Worm (Caenorhabditis elegans) whole organism, young adult: ENCODE measurements around the gene perm-2.

ENCODE experiments used
- F10E7.11 ChIP-seq: sonication (generic microtip); optimal IDR thresholded peaks from 2 replicates; lab custom pipeline; 2017; ENCODE audit warnings: mild to moderate bottlenecking, missing genetic modification characterization, moderate library complexity, missing compliant biosample characterization
- F23B12.7 ChIP-seq: sonication (generic microtip); optimal IDR thresholded peaks from 2 replicates; lab custom pipeline; 2017; ENCODE audit warnings: missing genetic modification characterization, mild to moderate bottlenecking, missing compliant biosample characterization, antibody characterized with exemption, moderate library complexity; ENCODE audit not compliant: insufficient read depth
- F39B2.1 ChIP-seq: fragments of 200-800 bp; sonication (Bioruptor generic); IDR thresholded peaks from 2 replicates; pipeline ENCODE4 v1.3.6; 2022; ENCODE audit warnings: missing genetic modification reagents, missing genetic modification characterization, missing compliant biosample characterization
- F49E8.2 ChIP-seq: sonication (generic microtip); optimal IDR thresholded peaks from 3 replicates; lab custom pipeline; 2017; ENCODE audit warnings: missing genetic modification characterization, mild to moderate bottlenecking, missing compliant biosample characterization, antibody characterized with exemption, moderate library complexity; ENCODE audit not compliant: insufficient read depth
- F52B5.7 ChIP-seq: sonication (generic microtip); optimal IDR thresholded peaks from 2 replicates; lab custom pipeline; 2016; ENCODE audit warnings: mild to moderate bottlenecking, missing genetic modification characterization, missing compliant biosample characterization
- F55B11.4 ChIP-seq: sonication (generic microtip); optimal IDR thresholded peaks from 2 replicates; lab custom pipeline; 2016; ENCODE audit warnings: missing compliant biosample characterization, missing genetic modification characterization, borderline replicate concordance; ENCODE audit not compliant: insufficient read depth
- F57C9.4 ChIP-seq: sonication (generic microtip); optimal IDR thresholded peaks from 2 replicates; lab custom pipeline; 2017; ENCODE audit warnings: mild to moderate bottlenecking, missing genetic modification characterization, missing compliant biosample characterization
- K12H6.12 ChIP-seq: fragments of 200-800 bp; sonication (Bioruptor generic); optimal IDR thresholded peaks from 2 replicates; lab custom pipeline; 2018; ENCODE audit warnings: mild to moderate bottlenecking, missing genetic modification characterization, missing compliant biosample characterization
- T07F8.4 ChIP-seq: sonication (generic microtip); optimal IDR thresholded peaks from 2 replicates; lab custom pipeline; 2016; ENCODE audit warnings: mild to moderate bottlenecking, missing genetic modification characterization, moderate library complexity, missing compliant biosample characterization
- Y67H2A.10 ChIP-seq: fragments of 200-800 bp; sonication (Bioruptor generic); conservative IDR thresholded peaks from 2 replicates; pipeline ENCODE4 v1.3.6; 2022; ENCODE audit warnings: missing genetic modification reagents, missing genetic modification characterization, missing compliant biosample characterization
- athp-1 ChIP-seq: sonication (generic microtip); optimal IDR thresholded peaks from 2 replicates; lab custom pipeline; 2017; ENCODE audit warnings: mild to moderate bottlenecking, missing genetic modification characterization, missing compliant biosample characterization
- attf-3 ChIP-seq: fragments of 200-800 bp; sonication (Bioruptor generic); conservative IDR thresholded peaks from 2 replicates; pipeline ENCODE4 v1.3.6; 2022; ENCODE audit warnings: missing genetic modification reagents, missing genetic modification characterization, missing compliant biosample characterization
- bed-2 ChIP-seq: fragments of 200-800 bp; sonication (Bioruptor generic); IDR thresholded peaks from 2 replicates; pipeline ENCODE4 v1.3.6; 2022; ENCODE audit warnings: missing genetic modification reagents, missing genetic modification characterization, missing compliant biosample characterization
- ccch-3 ChIP-seq: fragments of 200-800 bp; sonication (Bioruptor generic); optimal IDR thresholded peaks from 2 replicates; lab custom pipeline; 2018; ENCODE audit warnings: mild to moderate bottlenecking, missing genetic modification characterization, missing compliant biosample characterization
- cebp-1 ChIP-seq, 2 experiments: fragments of 200-800 bp in 1 of 2; sonication (Bioruptor generic) in 1 of 2; sonication (generic microtip) in 1 of 2; IDR thresholded peaks in 1 of 2; optimal IDR thresholded peaks in 1 of 2; 2 replicates each; pipeline versions ENCODE4 v1.3.6 to Lab custom; 2017 to 2022; ENCODE audit warnings: missing compliant biosample characterization in 2 of 2, missing genetic modification characterization in 2 of 2, mild to moderate bottlenecking in 1 of 2, missing genetic modification reagents in 1 of 2, moderate library complexity in 1 of 2
- ceh-27 ChIP-seq: fragments of 200-800 bp; sonication (Bioruptor generic); optimal IDR thresholded peaks from 2 replicates; lab custom pipeline; 2018; ENCODE audit warnings: mild to moderate bottlenecking, missing genetic modification characterization, moderate library complexity, missing compliant biosample characterization
- ceh-40 ChIP-seq: fragments of 200-800 bp; sonication (Bioruptor generic); IDR thresholded peaks from 2 replicates; pipeline ENCODE4 v1.3.6; 2022; ENCODE audit warnings: missing genetic modification characterization, missing compliant biosample characterization
- ceh-79 ChIP-seq: sonication (generic microtip); optimal IDR thresholded peaks from 2 replicates; lab custom pipeline; 2017; ENCODE audit warnings: mild to moderate bottlenecking, missing genetic modification characterization, missing compliant biosample characterization
- ceh-91 ChIP-seq: fragments of 200-800 bp; sonication (Bioruptor generic); IDR thresholded peaks from 2 replicates; pipeline ENCODE4 v1.3.6; 2022; ENCODE audit warnings: missing genetic modification reagents, missing genetic modification characterization, missing compliant biosample characterization
- dox-1 ChIP-seq: fragments of 200-800 bp; sonication (Bioruptor generic); IDR thresholded peaks from 2 replicates; pipeline ENCODE4 v1.3.6; 2022; ENCODE audit warnings: missing genetic modification reagents, missing genetic modification characterization, missing compliant biosample characterization
- dpl-1 ChIP-seq: fragments of 150-350 bp; optimal IDR thresholded peaks from 2 replicates; lab custom pipeline; 2014; ENCODE audit warnings: missing biosample characterization, missing genetic modification reagents, missing genetic modification characterization
- fkh-3 ChIP-seq: sonication (generic microtip); optimal IDR thresholded peaks from 2 replicates; lab custom pipeline; 2016; ENCODE audit warnings: mild to moderate bottlenecking, missing genetic modification characterization, missing compliant biosample characterization
- gei-17 ChIP-seq: fragments of 200-800 bp; sonication (Bioruptor generic); optimal IDR thresholded peaks from 2 replicates; lab custom pipeline; 2018; ENCODE audit warnings: mild to moderate bottlenecking, missing genetic modification characterization, missing compliant biosample characterization
- hlh-26 ChIP-seq: fragments of 200-800 bp; sonication (Bioruptor generic); conservative IDR thresholded peaks from 2 replicates; pipeline ENCODE4 v1.3.6; 2022; ENCODE audit warnings: missing genetic modification reagents, missing genetic modification characterization, missing compliant biosample characterization
- hmg-20 ChIP-seq: fragments of 200-800 bp; sonication (Bioruptor generic); IDR thresholded peaks from 2 replicates; pipeline ENCODE4 v1.3.6; 2022; ENCODE audit warnings: missing genetic modification reagents, missing genetic modification characterization, missing compliant biosample characterization
- let-607 ChIP-seq, 2 experiments: fragments of 200-800 bp in 1 of 2; sonication (Bioruptor generic) in 1 of 2; sonication (generic microtip) in 1 of 2; optimal IDR thresholded peaks; 2 replicates each; lab custom pipeline; 2016 to 2018; ENCODE audit warnings: mild to moderate bottlenecking in 2 of 2, missing compliant biosample characterization in 2 of 2, missing genetic modification characterization in 2 of 2, moderate library complexity in 2 of 2, missing genotype in 1 of 2
- lin-26 ChIP-seq: fragments of 200-800 bp; sonication (Bioruptor generic); IDR thresholded peaks from 2 replicates; pipeline ENCODE4 v1.3.6; 2022; ENCODE audit warnings: missing genetic modification reagents, missing genetic modification characterization, missing compliant biosample characterization
- lin-54 ChIP-seq: fragments of 200-800 bp; sonication (Bioruptor generic); optimal IDR thresholded peaks from 2 replicates; lab custom pipeline; 2018; ENCODE audit warnings: mild to moderate bottlenecking, missing genetic modification characterization, missing compliant biosample characterization
- lir-1 ChIP-seq: fragments of 200-800 bp; sonication (Bioruptor generic); conservative IDR thresholded peaks from 2 replicates; pipeline ENCODE4 v1.3.6; 2022; ENCODE audit warnings: missing genetic modification reagents, missing genetic modification characterization, missing compliant biosample characterization
- lsl-1 ChIP-seq: fragments of 200-800 bp; sonication (Bioruptor generic); optimal IDR thresholded peaks from 2 replicates; lab custom pipeline; 2018; ENCODE audit warnings: mild to moderate bottlenecking, missing genetic modification characterization, moderate library complexity, missing compliant biosample characterization
- madf-3 ChIP-seq: fragments of 200-800 bp; sonication (Bioruptor generic); IDR thresholded peaks from 2 replicates; pipeline ENCODE4 v1.3.6; 2022; ENCODE audit warnings: missing genetic modification reagents, missing genetic modification characterization, missing compliant biosample characterization
- madf-8 ChIP-seq: fragments of 200-800 bp; sonication (Bioruptor generic); conservative IDR thresholded peaks from 2 replicates; pipeline ENCODE4 v1.3.6; 2022; ENCODE audit warnings: missing genetic modification reagents, missing genetic modification characterization, missing compliant biosample characterization
- nhr-27 ChIP-seq: fragments of 200-800 bp; sonication (Bioruptor generic); optimal IDR thresholded peaks from 2 replicates; lab custom pipeline; 2018; ENCODE audit warnings: mild to moderate bottlenecking, missing genetic modification characterization, moderate library complexity, missing compliant biosample characterization
- pbrm-1 ChIP-seq: fragments of 200-800 bp; sonication (Bioruptor generic); IDR thresholded peaks from 2 replicates; pipeline ENCODE4 v1.3.6; 2022; ENCODE audit warnings: missing genetic modification reagents, missing genetic modification characterization, missing compliant biosample characterization
- pha-4 ChIP-seq: fragments of 150-350 bp; sonication (generic microtip); optimal IDR thresholded peaks from 2 replicates; lab custom pipeline; 2014; ENCODE audit warnings: missing biosample characterization, missing genetic modification reagents, missing genetic modification characterization
- rcor-1 ChIP-seq: fragments of 200-800 bp; sonication (Bioruptor generic); IDR thresholded peaks from 2 replicates; pipeline ENCODE4 v1.3.6; 2022; ENCODE audit warnings: missing genetic modification reagents, missing genetic modification characterization, missing compliant biosample characterization
- rpc-1 ChIP-seq, 2 experiments: fragments of 150-350 bp in 1 of 2; sonication (generic microtip) in 1 of 2; optimal IDR thresholded peaks; 2 replicates each; lab custom pipeline; 2014 to 2018; ENCODE audit warnings: missing biosample characterization in 1 of 2, missing genetic modification characterization in 1 of 2, missing genetic modification reagents in 1 of 2, missing genotype in 1 of 2
- sea-2 ChIP-seq: fragments of 200-800 bp; sonication (Bioruptor generic); IDR thresholded peaks from 2 replicates; pipeline ENCODE4 v1.3.6; 2022; ENCODE audit warnings: missing genetic modification characterization, missing compliant biosample characterization
- snpc-3.4 ChIP-seq: sonication (generic microtip); optimal IDR thresholded peaks from 2 replicates; lab custom pipeline; 2017; ENCODE audit warnings: missing genetic modification characterization, mild to moderate bottlenecking, missing compliant biosample characterization, antibody characterized with exemption, moderate library complexity, missing genotype, missing genetic modification reagents
- unc-62 ChIP-seq: fragments of 150-350 bp; optimal IDR thresholded peaks from 2 replicates; lab custom pipeline; 2014; ENCODE audit warnings: missing biosample characterization, missing genetic modification reagents, missing genetic modification characterization
- ztf-22 ChIP-seq: fragments of 200-800 bp; sonication (Bioruptor generic); optimal IDR thresholded peaks from 2 replicates; lab custom pipeline; 2018; ENCODE audit warnings: mild to moderate bottlenecking, missing genetic modification characterization, moderate library complexity, missing compliant biosample characterization
- ztf-26 ChIP-seq: sonication (generic microtip); optimal IDR thresholded peaks from 2 replicates; lab custom pipeline; 2017; ENCODE audit warnings: missing genetic modification characterization, missing compliant biosample characterization

perm-2 gene

ce11 chrIV:1093870-1094564, 32.6 kb upstream of the perm-2 start, which contains the start of the genes cct-8 and Y55F3AR.2 (continued):
- TF ChIP-seq F10E7.11 (tag; lab: Kevin White, UChicago), result peak; percentile 94
- peak; percentile 90 for TF ChIP-seq F23B12.7 (tag; lab: Kevin White, UChicago)
- no peak for TF ChIP-seq bed-2 (GFP tag; lab: Robert Waterston, UW)
- peak; percentile 79 for TF ChIP-seq fkh-3
- TF ChIP-seq lir-1 (GFP tag; lab: Robert Waterston, UW), result peak; percentile 98
- TF ChIP-seq ceh-40, result peak; percentile 67; the same call in 1 of the 2 replicates
- peak; percentile 80 for TF ChIP-seq ceh-79
- peak; percentile 44 for TF ChIP-seq rpc-1 (optimal IDR thresholded peaks at IDR 0.05; lab: Kevin White, UChicago)
- TF ChIP-seq rpc-1 (tag; optimal IDR thresholded peaks at IDR 0.05; lab: Kevin White, UChicago), result peak; percentile 2
- no peak for TF ChIP-seq unc-62 (GFP tag; lab: Kevin White, UChicago)
- TF ChIP-seq F57C9.4 (tag; lab: Kevin White, UChicago), result peak; percentile 65
- peak; percentile 99 for TF ChIP-seq pbrm-1 (GFP tag; lab: Robert Waterston, UW)
- TF ChIP-seq madf-8 (GFP tag; lab: Robert Waterston, UW), result peak; percentile 89
- TF ChIP-seq dox-1 (GFP tag; lab: Robert Waterston, UW), result peak; percentile 99
- TF ChIP-seq sea-2 (GFP tag; lab: Robert Waterston, UW), result peak; percentile 87; the same call in 1 of the 2 replicates
- TF ChIP-seq gei-17 (GFP tag; lab: Kevin White, UChicago), result peak; percentile 93
- TF ChIP-seq attf-3, result peak; percentile 95
- TF ChIP-seq K12H6.12 (tag; lab: Kevin White, UChicago), result peak; percentile 92
- peak; percentile 96 for TF ChIP-seq ceh-27 (GFP tag; lab: Kevin White, UChicago)
- TF ChIP-seq rcor-1 (GFP tag; lab: Robert Waterston, UW), result peak; percentile 97
- peak; percentile 65; the same call in 1 of the 2 replicates for TF ChIP-seq lin-26
- peak; percentile 95 for TF ChIP-seq Y67H2A.10 (GFP tag; lab: Robert Waterston, UW)
- TF ChIP-seq athp-1 (tag; lab: Kevin White, UChicago), result peak; percentile 99
- TF ChIP-seq madf-3 (GFP tag; lab: Robert Waterston, UW), result peak; percentile 97
- TF ChIP-seq let-607 (tag; optimal IDR thresholded peaks at IDR 0.05; lab: Kevin White, UChicago), result peak; percentile 88 to 94
- TF ChIP-seq lsl-1, result peak; percentile 100
- TF ChIP-seq lin-54 (GFP tag; lab: Kevin White, UChicago), result peak; percentile 99
- TF ChIP-seq F49E8.2 (tag; lab: Kevin White, UChicago), result peak; percentile 95
- peak; percentile 92 for TF ChIP-seq F52B5.7
- no peak for TF ChIP-seq hlh-26 (GFP tag; lab: Robert Waterston, UW)
- TF ChIP-seq ceh-91 (GFP tag; lab: Robert Waterston, UW), result peak; percentile 96
- TF ChIP-seq pha-4, result peak; percentile 88
- TF ChIP-seq T07F8.4, result peak; percentile 4
- peak; percentile 91 for TF ChIP-seq cebp-1 (GFP tag; IDR thresholded peaks at IDR 0.05; lab: Robert Waterston, UW)
- TF ChIP-seq cebp-1 (tag; optimal IDR thresholded peaks at IDR 0.05; lab: Kevin White, UChicago), result peak; percentile 97
- TF ChIP-seq F39B2.1, result peak; percentile 94
- no peak for TF ChIP-seq F55B11.4 (tag; lab: Kevin White, UChicago)
- peak; percentile 37 for TF ChIP-seq nhr-27 (tag; lab: Kevin White, UChicago)
- peak; percentile 60 for TF ChIP-seq ztf-22
- peak; percentile 82 for TF ChIP-seq dpl-1
- peak; percentile 96 for TF ChIP-seq hmg-20 (GFP tag; lab: Robert Waterston, UW)
- peak; percentile 1 for TF ChIP-seq ccch-3
- peak; percentile 96 for TF ChIP-seq snpc-3.4
- peak; percentile 98 for TF ChIP-seq ztf-26 (tag; lab: Kevin White, UChicago)
